Fruit fly (Drosophila melanogaster) whole organism, embryonic: ENCODE data around the gene CG5087.

Source experiments
- CG10543 ChIP-seq: fragments of 200-800 bp; sonication (Bioruptor generic); optimal IDR thresholded peaks from 3 replicates; lab custom pipeline; 2017; ENCODE audit warnings: missing biosample characterization, mild to moderate bottlenecking, missing genetic modification characterization, moderate library complexity
- CG11093 ChIP-seq: fragments of 200-800 bp; sonication (Bioruptor generic); IDR thresholded peaks from 3 replicates; pipeline ENCODE4 v1.3.6; 2022; ENCODE audit warnings: missing biosample characterization, missing genetic modification characterization
- CG11456 ChIP-seq: fragments of 200-800 bp; sonication (Bioruptor generic); IDR thresholded peaks from 3 replicates; pipeline ENCODE4 v1.3.6; 2022; ENCODE audit warnings: missing biosample characterization, missing genetic modification characterization
- CG12299 ChIP-seq: fragments of 200-800 bp; sonication (Bioruptor generic); optimal IDR thresholded peaks from 2 replicates; lab custom pipeline; 2018; ENCODE audit warnings: missing biosample characterization, mild to moderate bottlenecking, missing genetic modification characterization
- CG1233 ChIP-seq: fragments of 200-800 bp; sonication (Bioruptor generic); optimal IDR thresholded peaks from 4 replicates; lab custom pipeline; 2018; ENCODE audit warnings: missing biosample characterization, mild to moderate bottlenecking, missing genetic modification characterization
- CG13424 ChIP-seq: fragments of 200-800 bp; sonication (Bioruptor generic); optimal IDR thresholded peaks from 2 replicates; lab custom pipeline; 2019; ENCODE audit warnings: missing biosample characterization, mild to moderate bottlenecking, missing genetic modification characterization, moderate library complexity
- CG13624 ChIP-seq: fragments of 200-800 bp; sonication (Bioruptor generic); optimal IDR thresholded peaks from 2 replicates; lab custom pipeline; 2016; ENCODE audit warnings: missing biosample characterization, missing genetic modification characterization
- CG13894 ChIP-seq: fragments of 200-800 bp; sonication (Bioruptor generic); optimal IDR thresholded peaks from 3 replicates; lab custom pipeline; 2018; ENCODE audit warnings: missing biosample characterization, mild to moderate bottlenecking, missing genetic modification characterization, moderate library complexity
- CG17612 ChIP-seq: fragments of 200-800 bp; sonication (Bioruptor generic); IDR thresholded peaks from 2 replicates; pipeline ENCODE4 v1.3.6; 2022; ENCODE audit warnings: missing biosample characterization, missing genetic modification characterization
- CG18262 ChIP-seq: fragments of 200-800 bp; optimal IDR thresholded peaks from 3 replicates; lab custom pipeline; 2019; ENCODE audit warnings: missing biosample characterization, mild to moderate bottlenecking, missing genetic modification characterization, moderate library complexity
- CG18476 ChIP-seq: fragments of 200-800 bp; sonication (Bioruptor generic); optimal IDR thresholded peaks from 2 replicates; lab custom pipeline; 2016; ENCODE audit warnings: missing biosample characterization, mild to moderate bottlenecking, missing genetic modification characterization
- CG2120 ChIP-seq: fragments of 200-800 bp; sonication (Bioruptor generic); optimal IDR thresholded peaks from 3 replicates; lab custom pipeline; 2016; ENCODE audit warnings: missing biosample characterization, missing genetic modification characterization
- CG4282 ChIP-seq: fragments of 200-800 bp; sonication (Bioruptor generic); optimal IDR thresholded peaks from 2 replicates; lab custom pipeline; 2016; ENCODE audit warnings: missing biosample characterization, missing genetic modification characterization
- CG4328 ChIP-seq: fragments of 200-800 bp; sonication (Bioruptor generic); optimal IDR thresholded peaks from 3 replicates; lab custom pipeline; 2017; ENCODE audit warnings: missing biosample characterization, missing genetic modification reagents, missing genetic modification characterization
- CG6654 ChIP-seq: fragments of 200-800 bp; sonication (Bioruptor generic); optimal IDR thresholded peaks from 2 replicates; lab custom pipeline; 2017; ENCODE audit warnings: missing biosample characterization, mild to moderate bottlenecking, missing genetic modification characterization
- CG7745 ChIP-seq: fragments of 200-800 bp; sonication (Bioruptor generic); optimal IDR thresholded peaks from 2 replicates; lab custom pipeline; 2018; ENCODE audit warnings: missing biosample characterization, mild to moderate bottlenecking, missing genetic modification characterization, moderate library complexity
- CG9437 ChIP-seq: fragments of 200-800 bp; sonication (Bioruptor generic); optimal IDR thresholded peaks from 2 replicates; lab custom pipeline; 2018; ENCODE audit warnings: missing biosample characterization, mild to moderate bottlenecking, missing genetic modification characterization
- CG9797 ChIP-seq: fragments of 200-800 bp; sonication (Bioruptor generic); optimal IDR thresholded peaks from 3 replicates; lab custom pipeline; 2018; ENCODE audit warnings: missing biosample characterization, mild to moderate bottlenecking, missing genetic modification characterization
- Camta ChIP-seq: fragments of 200-800 bp; sonication (Bioruptor generic); optimal IDR thresholded peaks from 2 replicates; lab custom pipeline; 2016; ENCODE audit warnings: missing biosample characterization, missing genetic modification characterization
- Dip2 ChIP-seq: fragments of 200-800 bp; sonication (Bioruptor generic); IDR thresholded peaks from 2 replicates; pipeline ENCODE4 v1.3.6; 2022; ENCODE audit warnings: missing biosample characterization, missing genetic modification characterization
- Dp ChIP-seq: fragments of 200-800 bp; sonication (Bioruptor generic); optimal IDR thresholded peaks from 2 replicates; lab custom pipeline; 2018; ENCODE audit warnings: missing biosample characterization, mild to moderate bottlenecking, missing genetic modification characterization, moderate library complexity
- Eip74EF ChIP-seq, 2 experiments: fragments of 200-800 bp in 1 of 2; fragments of >200 bp in 1 of 2; sonication (Bioruptor generic) in 1 of 2; optimal IDR thresholded peaks; 2 replicates each; lab custom pipeline; 2017 to 2019; ENCODE audit warnings: missing biosample characterization in 2 of 2, missing genetic modification characterization in 2 of 2, mild to moderate bottlenecking in 1 of 2, moderate library complexity in 1 of 2
- HHEX ChIP-seq: fragments of 200-800 bp; sonication (Bioruptor generic); optimal IDR thresholded peaks from 3 replicates; lab custom pipeline; 2017; ENCODE audit warnings: missing biosample characterization, mild to moderate bottlenecking, missing genetic modification characterization, missing genetic modification reagents
- Hr3 ChIP-seq: fragments of 200-800 bp; sonication (Bioruptor generic); optimal IDR thresholded peaks from 3 replicates; lab custom pipeline; 2016; ENCODE audit warnings: missing biosample characterization, missing genetic modification characterization
- Lhr ChIP-seq: fragments of 200-800 bp; sonication (Bioruptor generic); optimal IDR thresholded peaks from 3 replicates; lab custom pipeline; 2017; ENCODE audit warnings: mild to moderate bottlenecking, missing biosample characterization, missing genetic modification reagents, missing genetic modification characterization
- MTF-1 ChIP-seq: fragments of 200-800 bp; sonication (Bioruptor generic); optimal IDR thresholded peaks from 2 replicates; lab custom pipeline; 2018; ENCODE audit warnings: missing biosample characterization, mild to moderate bottlenecking, missing genetic modification characterization, borderline replicate concordance
- NK7.1 ChIP-seq: fragments of 200-800 bp; sonication (Bioruptor generic); optimal IDR thresholded peaks from 3 replicates; lab custom pipeline; 2016; ENCODE audit warnings: missing biosample characterization, missing genetic modification characterization
- Opbp ChIP-seq: fragments of 200-800 bp; sonication (Bioruptor generic); IDR thresholded peaks from 3 replicates; pipeline ENCODE4 v1.3.6; 2022; ENCODE audit warnings: missing biosample characterization, missing genetic modification characterization; ENCODE audit not compliant: partially characterized antibody
- Pdp1 ChIP-seq, 2 experiments: fragments of 200-800 bp; sonication (Bioruptor generic); optimal IDR thresholded peaks; 3 replicates each; lab custom pipeline; 2016; ENCODE audit warnings: missing biosample characterization in 2 of 2, missing genetic modification characterization in 2 of 2, mild to moderate bottlenecking in 1 of 2, moderate library complexity in 1 of 2
- Poxn ChIP-seq: fragments of 200-800 bp; sonication (Bioruptor generic); IDR thresholded peaks from 2 replicates; pipeline ENCODE4 v1.3.6; 2022; ENCODE audit warnings: missing biosample characterization, missing genetic modification characterization
- Ptx1 ChIP-seq: fragments of 200-800 bp; sonication (Bioruptor generic); IDR thresholded peaks from 2 replicates; pipeline ENCODE4 v1.3.6; 2022; ENCODE audit warnings: missing biosample characterization, missing genetic modification characterization
- az2 ChIP-seq: fragments of 200-800 bp; sonication (Bioruptor generic); optimal IDR thresholded peaks from 3 replicates; lab custom pipeline; 2016; ENCODE audit warnings: missing biosample characterization, missing genetic modification characterization
- chinmo ChIP-seq: fragments of 200-800 bp; sonication (Bioruptor generic); IDR thresholded peaks from 4 replicates; pipeline ENCODE4 v1.3.6; 2022; ENCODE audit warnings: missing biosample characterization, missing genetic modification characterization; ENCODE audit not compliant: partially characterized antibody
- corto ChIP-seq: fragments of 200-800 bp; sonication (Bioruptor generic); optimal IDR thresholded peaks from 2 replicates; lab custom pipeline; 2016; ENCODE audit warnings: missing biosample characterization, mild to moderate bottlenecking, missing genetic modification characterization, moderate library complexity
- en ChIP-seq: fragments of 200-800 bp; sonication (Bioruptor generic); optimal IDR thresholded peaks from 2 replicates; lab custom pipeline; 2016; ENCODE audit warnings: missing biosample characterization, missing genetic modification characterization
- fd64A ChIP-seq: fragments of 200-800 bp; sonication (Bioruptor generic); optimal IDR thresholded peaks from 3 replicates; lab custom pipeline; 2018; ENCODE audit warnings: missing biosample characterization, mild to moderate bottlenecking, missing genetic modification characterization
- ftz-f1 ChIP-seq: fragments of 200-800 bp; sonication (Bioruptor generic); optimal IDR thresholded peaks from 2 replicates; lab custom pipeline; 2016; ENCODE audit warnings: missing biosample characterization, missing genetic modification characterization
- gcm ChIP-seq: fragments of 200-800 bp; sonication (Bioruptor generic); optimal IDR thresholded peaks from 2 replicates; lab custom pipeline; 2019; ENCODE audit warnings: missing biosample characterization, mild to moderate bottlenecking, missing genetic modification characterization, moderate library complexity
- h ChIP-seq: fragments of >200 bp; optimal IDR thresholded peaks from 2 replicates; lab custom pipeline; 2017
- hbn ChIP-seq: fragments of 200-800 bp; sonication (Bioruptor generic); IDR thresholded peaks from 2 replicates; pipeline ENCODE4 v1.3.6; 2022; ENCODE audit warnings: missing biosample characterization, missing genetic modification characterization; ENCODE audit not compliant: partially characterized antibody
- her ChIP-seq: fragments of 200-800 bp; sonication (Bioruptor generic); optimal IDR thresholded peaks from 2 replicates; lab custom pipeline; 2016; ENCODE audit warnings: missing biosample characterization, missing genetic modification characterization
- kah ChIP-seq: fragments of 200-800 bp; sonication (Bioruptor generic); optimal IDR thresholded peaks from 2 replicates; lab custom pipeline; 2018; ENCODE audit warnings: missing biosample characterization, mild to moderate bottlenecking, missing genetic modification characterization
- lmd ChIP-seq: fragments of 200-800 bp; sonication (Bioruptor generic); IDR thresholded peaks from 2 replicates; pipeline ENCODE4 v1.3.6; 2022; ENCODE audit warnings: missing biosample characterization, missing genetic modification characterization
- mld ChIP-seq: fragments of 200-800 bp; sonication (Bioruptor generic); IDR thresholded peaks from 3 replicates; pipeline ENCODE4 v1.3.6; 2022; ENCODE audit warnings: missing biosample characterization, missing genetic modification characterization; ENCODE audit not compliant: partially characterized antibody
- nau ChIP-seq: fragments of 200-800 bp; sonication (Bioruptor generic); optimal IDR thresholded peaks from 3 replicates; lab custom pipeline; 2017; ENCODE audit warnings: missing biosample characterization, mild to moderate bottlenecking, missing genetic modification characterization, missing genetic modification reagents
- oc ChIP-seq: fragments of 200-800 bp; sonication (Bioruptor generic); optimal IDR thresholded peaks from 2 replicates; lab custom pipeline; 2018; ENCODE audit warnings: missing biosample characterization, mild to moderate bottlenecking, missing genetic modification characterization, moderate library complexity
- pros ChIP-seq: fragments of 200-800 bp; sonication (Bioruptor generic); optimal IDR thresholded peaks from 3 replicates; lab custom pipeline; 2019; ENCODE audit warnings: missing biosample characterization, mild to moderate bottlenecking, missing genetic modification characterization, moderate library complexity
- shn ChIP-seq: fragments of 200-800 bp; sonication (Bioruptor generic); optimal IDR thresholded peaks from 3 replicates; lab custom pipeline; 2016; ENCODE audit warnings: missing biosample characterization, missing genetic modification characterization
- trh ChIP-seq: fragments of 200-800 bp; sonication (Bioruptor generic); optimal IDR thresholded peaks from 2 replicates; lab custom pipeline; 2016; ENCODE audit warnings: missing biosample characterization, missing genetic modification characterization
- wdn ChIP-seq: fragments of 200-800 bp; sonication (Bioruptor generic); IDR thresholded peaks from 2 replicates; pipeline ENCODE4 v1.3.6; 2022; ENCODE audit warnings: missing biosample characterization, missing genetic modification characterization
- yki ChIP-seq: fragments of >200 bp; optimal IDR thresholded peaks from 3 replicates; lab custom pipeline; 2018

CG5087 gene

dm6 chr3L:9023627-9024026 is 25.6 kb downstream of the CG5087 start (continued):
- TF ChIP-seq Ptx1 (GFP tag; lab: Robert Waterston, UW) (peak; percentile 42; the same call in 1 of the 2 replicates), az2 (GFP tag; lab: Kevin White, UChicago) (peak; percentile 71), oc (tag; lab: Kevin White, UChicago) (no peak), CG7745 (tag; lab: Kevin White, UChicago) (no peak), CG12299 (tag; lab: Kevin White, UChicago) (no peak), shn (GFP tag; lab: Kevin White, UChicago) (peak; percentile 24), corto (GFP tag; lab: Kevin White, UChicago) (no peak), her (GFP tag; lab: Kevin White, UChicago) (no peak), kah (GFP tag; lab: Kevin White, UChicago) (no peak), CG4328 (GFP tag; lab: Kevin White, UChicago) (no peak), Opbp (GFP tag; lab: Robert Waterston, UW) (no peak), wdn (GFP tag; lab: Robert Waterston, UW) (no peak), yki (no peak), Dp (no peak), CG11093 (no peak; the same call in 2 of the 3 replicates), CG2120 (peak; percentile 60), CG13894 (no peak), mld (no peak), Poxn (no peak), Camta (GFP tag; lab: Kevin White, UChicago) (peak; percentile 65), Lhr (peak; percentile 23), CG6654 (GFP tag; lab: Kevin White, UChicago) (no peak), CG1233 (peak; percentile 55), Eip74EF (GFP tag; optimal IDR thresholded peaks at IDR 0.05; lab: Kevin White, UChicago) (peak in 1 of 2 experiments; percentile 42), Hr3 (peak; percentile 52), HHEX (GFP tag; lab: Kevin White, UChicago) (peak; percentile 20), en (no peak), CG4282 (no peak), Dip2 (GFP tag; lab: Robert Waterston, UW) (no peak), Pdp1 (GFP tag; optimal IDR thresholded peaks at IDR 0.05; lab: Kevin White, UChicago) (peak; percentile 57 to 74), CG18262 (tag; lab: Kevin White, UChicago) (peak; percentile 86), MTF-1 (GFP tag; lab: Kevin White, UChicago) (no peak), CG13424 (peak; percentile 55), trh (GFP tag; lab: Kevin White, UChicago) (peak; percentile 9), nau (GFP tag; lab: Kevin White, UChicago) (no peak), chinmo (no peak), gcm (GFP tag; lab: Kevin White, UChicago) (peak; percentile 51), CG10543 (GFP tag; lab: Kevin White, UChicago) (peak; percentile 6), CG13624 (GFP tag; lab: Kevin White, UChicago) (peak; percentile 19), lmd (peak; percentile 54), CG9797 (no peak), hbn (GFP tag; lab: Robert Waterston, UW) (no peak), NK7.1 (peak; percentile 41), CG11456 (GFP tag; lab: Robert Waterston, UW) (0 out of 3 replicates have a peak, but pooled peaks have one; percentile 37), CG18476 (GFP tag; lab: Kevin White, UChicago) (peak; percentile 13), CG9437 (peak; percentile 40), ftz-f1 (GFP tag; lab: Kevin White, UChicago) (no peak), h (lab: Kevin White, UChicago) (no peak), fd64A (GFP tag; lab: Kevin White, UChicago) (no peak), CG17612 (GFP tag; lab: Robert Waterston, UW) (no peak), pros (no peak)
